Worm (Caenorhabditis elegans) whole organism, L4 larva: ENCODE results near the gene T20B12.4.

Experiments used
- F44E2.7 ChIP-seq: fragments of 200-800 bp; sonication (Bioruptor generic); IDR thresholded peaks from 2 replicates; pipeline ENCODE4 v2.1.2; 2022; ENCODE audit warnings: missing genetic modification characterization, missing compliant biosample characterization
- T26A8.4 ChIP-seq: fragments of 200-800 bp; sonication (Bioruptor generic); IDR thresholded peaks from 2 replicates; pipeline ENCODE4 v1.3.6; 2022; ENCODE audit warnings: missing genetic modification characterization, missing compliant biosample characterization
- Y5F2A.4 ChIP-seq: fragments of 200-800 bp; sonication (Bioruptor generic); optimal IDR thresholded peaks from 2 replicates; lab custom pipeline; 2018; ENCODE audit warnings: mild to moderate bottlenecking, missing genetic modification characterization, missing compliant biosample characterization
- ZK337.2 ChIP-seq: fragments of 200-800 bp; sonication (Bioruptor generic); IDR thresholded peaks from 2 replicates; pipeline ENCODE4 v1.3.6; 2022; ENCODE audit warnings: missing genetic modification reagents, missing genetic modification characterization, missing compliant biosample characterization
- aha-1 ChIP-seq: fragments of 150-350 bp; peaks from one replicate; lab custom pipeline; 2014; ENCODE audit warnings: missing biosample characterization, missing genetic modification characterization
- aly-2 ChIP-seq: sonication (generic microtip); optimal IDR thresholded peaks from 2 replicates; lab custom pipeline; 2018; ENCODE audit warnings: missing biosample characterization, missing genetic modification characterization
- arid-1 ChIP-seq: fragments of 200-800 bp; sonication (Bioruptor generic); conservative IDR thresholded peaks from 2 replicates; pipeline ENCODE4 v1.3.6; 2022; ENCODE audit warnings: missing genetic modification reagents, missing genetic modification characterization, missing compliant biosample characterization
- attf-4 ChIP-seq: sonication (generic microtip); optimal IDR thresholded peaks from 3 replicates; lab custom pipeline; 2017; ENCODE audit warnings: missing biosample characterization, missing genetic modification characterization
- ceh-20 ChIP-seq: fragments of 200-800 bp; sonication (Bioruptor generic); IDR thresholded peaks from 2 replicates; pipeline ENCODE4 v1.3.6; 2022; ENCODE audit warnings: missing genetic modification reagents, missing genetic modification characterization, missing compliant biosample characterization
- ceh-44 ChIP-seq: fragments of 200-800 bp; sonication (Bioruptor generic); IDR thresholded peaks from 2 replicates; pipeline ENCODE4 v1.3.6; 2022; ENCODE audit warnings: missing genetic modification reagents, missing genetic modification characterization, missing compliant biosample characterization
- ctbp-1 ChIP-seq: fragments of 200-800 bp; sonication (Bioruptor generic); IDR thresholded peaks from 2 replicates; pipeline ENCODE4 v1.3.6; 2022; ENCODE audit warnings: missing genetic modification reagents, missing genetic modification characterization, missing compliant biosample characterization
- daf-16 ChIP-seq, 3 experiments: sonication (generic microtip); optimal IDR thresholded peaks; 2 replicates each; lab custom pipeline; 2016 to 2017; ENCODE audit warnings: missing genetic modification characterization in 3 of 3, missing genetic modification reagents in 3 of 3, mild to moderate bottlenecking in 2 of 3, missing compliant biosample characterization in 2 of 3, missing biosample characterization in 1 of 3, moderate library complexity in 1 of 3
- dmd-8 ChIP-seq: fragments of 200-800 bp; sonication (Bioruptor generic); IDR thresholded peaks from 2 replicates; pipeline ENCODE4 v1.3.6; 2022; ENCODE audit warnings: missing genetic modification characterization, missing compliant biosample characterization
- dmd-9 ChIP-seq: fragments of 200-800 bp; sonication (Bioruptor generic); IDR thresholded peaks from 2 replicates; pipeline ENCODE4 v1.3.6; 2022; ENCODE audit warnings: missing genetic modification reagents, missing genetic modification characterization, missing compliant biosample characterization
- dpl-1 ChIP-seq: fragments of 150-350 bp; optimal IDR thresholded peaks from 2 replicates; lab custom pipeline; 2014; ENCODE audit warnings: missing biosample characterization, missing genetic modification reagents, missing genetic modification characterization
- duxl-1 ChIP-seq: sonication (generic microtip); optimal IDR thresholded peaks from 2 replicates; lab custom pipeline; 2016; ENCODE audit warnings: mild to moderate bottlenecking, missing genetic modification characterization, moderate library complexity, missing compliant biosample characterization; ENCODE audit not compliant: poor library complexity
- dve-1 ChIP-seq: sonication (generic microtip); optimal IDR thresholded peaks from 2 replicates; lab custom pipeline; 2017; ENCODE audit warnings: antibody characterized with exemption, mild to moderate bottlenecking, missing genetic modification characterization, missing compliant biosample characterization; ENCODE audit not compliant: insufficient read depth
- egl-27 ChIP-seq: sonication (generic microtip); optimal IDR thresholded peaks from 3 replicates; lab custom pipeline; 2017; ENCODE audit warnings: missing biosample characterization, missing genetic modification reagents, missing genetic modification characterization
- egl-43 ChIP-seq: fragments of 200-800 bp; sonication (Bioruptor generic); IDR thresholded peaks from 2 replicates; pipeline ENCODE4 v1.3.6; 2022; ENCODE audit warnings: missing genetic modification reagents, missing genetic modification characterization, missing compliant biosample characterization
- fkh-10 ChIP-seq: fragments of 150-350 bp; optimal IDR thresholded peaks from 2 replicates; lab custom pipeline; 2014; ENCODE audit warnings: missing biosample characterization, missing genetic modification reagents, missing genetic modification characterization
- hif-1 ChIP-seq, 2 experiments: sonication (generic microtip); optimal IDR thresholded peaks; 2 replicates each; lab custom pipeline; 2016 to 2017; ENCODE audit warnings: missing compliant biosample characterization in 2 of 2, missing genetic modification characterization in 2 of 2, missing genetic modification reagents in 2 of 2, missing genotype in 2 of 2, mild to moderate bottlenecking in 1 of 2
- hlh-11 ChIP-seq: fragments of 200-800 bp; sonication (Bioruptor generic); optimal IDR thresholded peaks from 2 replicates; lab custom pipeline; 2018; ENCODE audit warnings: mild to moderate bottlenecking, missing genetic modification characterization, missing compliant biosample characterization
- hlh-30 ChIP-seq: sonication (generic microtip); optimal IDR thresholded peaks from 2 replicates; lab custom pipeline; 2017; ENCODE audit warnings: antibody characterized with exemption, mild to moderate bottlenecking, missing genetic modification characterization, missing compliant biosample characterization; ENCODE audit not compliant: insufficient read depth
- hmg-1.1 ChIP-seq: fragments of 200-800 bp; sonication (Bioruptor generic); IDR thresholded peaks from 2 replicates; pipeline ENCODE4 v1.3.6; 2022; ENCODE audit warnings: missing genetic modification reagents, missing genetic modification characterization, missing compliant biosample characterization
- lin-15B ChIP-seq: fragments of 150-350 bp; sonication (generic microtip); optimal IDR thresholded peaks from 3 replicates; lab custom pipeline; 2014; ENCODE audit warnings: missing biosample characterization, missing genetic modification characterization
- lin-39 ChIP-seq: fragments of 150-350 bp; optimal IDR thresholded peaks from 2 replicates; lab custom pipeline; 2014; ENCODE audit warnings: missing biosample characterization, missing genetic modification reagents, missing genetic modification characterization
- lir-3 ChIP-seq: sonication (generic microtip); optimal IDR thresholded peaks from 2 replicates; lab custom pipeline; 2016; ENCODE audit warnings: mild to moderate bottlenecking, missing genetic modification characterization, missing compliant biosample characterization
- madf-9 ChIP-seq: fragments of 200-800 bp; sonication (Bioruptor generic); conservative IDR thresholded peaks from 2 replicates; pipeline ENCODE4 v1.3.6; 2022; ENCODE audit warnings: missing genetic modification reagents, missing genetic modification characterization, missing compliant biosample characterization
- mxl-2 ChIP-seq: fragments of 200-800 bp; sonication (Bioruptor generic); conservative IDR thresholded peaks from 2 replicates; pipeline ENCODE4 v1.3.6; 2022; ENCODE audit warnings: missing genetic modification reagents, missing genetic modification characterization, missing compliant biosample characterization
- nhr-102 ChIP-seq: sonication (generic microtip); optimal IDR thresholded peaks from 2 replicates; lab custom pipeline; 2016; ENCODE audit warnings: mild to moderate bottlenecking, missing genetic modification characterization, moderate library complexity, missing compliant biosample characterization
- nhr-28 ChIP-seq: fragments of 150-350 bp; optimal IDR thresholded peaks from 2 replicates; lab custom pipeline; 2014; ENCODE audit warnings: missing biosample characterization, missing genetic modification characterization
- nhr-42 ChIP-seq: fragments of 200-800 bp; sonication (Bioruptor generic); IDR thresholded peaks from 2 replicates; pipeline ENCODE4 v1.3.6; 2022; ENCODE audit warnings: missing genetic modification characterization, missing compliant biosample characterization
- nhr-48 ChIP-seq: sonication (generic microtip); optimal IDR thresholded peaks from 2 replicates; lab custom pipeline; 2016; ENCODE audit warnings: mild to moderate bottlenecking, missing genetic modification characterization, missing compliant biosample characterization
- nhr-76 ChIP-seq: fragments of 150-350 bp; optimal IDR thresholded peaks from 2 replicates; lab custom pipeline; 2014; ENCODE audit warnings: missing biosample characterization, missing genetic modification characterization
- nhr-77 ChIP-seq: fragments of 150-350 bp; optimal IDR thresholded peaks from 2 replicates; lab custom pipeline; 2014; ENCODE audit warnings: missing biosample characterization, missing genetic modification characterization
- pha-4 ChIP-seq, 2 experiments: fragments of 150-350 bp in 1 of 2; fragments of 200-800 bp in 1 of 2; sonication (Bioruptor generic) in 1 of 2; IDR thresholded peaks in 1 of 2; optimal IDR thresholded peaks in 1 of 2; 2 replicates each; pipeline versions ENCODE4 v1.3.6 to Lab custom; 2014 to 2022; ENCODE audit warnings: missing genetic modification characterization in 2 of 2, missing genetic modification reagents in 2 of 2, missing biosample characterization in 1 of 2, missing compliant biosample characterization in 1 of 2
- php-3 ChIP-seq: fragments of 200-800 bp; sonication (Bioruptor generic); IDR thresholded peaks from 2 replicates; pipeline ENCODE4 v1.3.6; 2022; ENCODE audit warnings: missing genetic modification reagents, missing genetic modification characterization, missing compliant biosample characterization
- rbr-2 ChIP-seq: sonication (generic microtip); optimal IDR thresholded peaks from 2 replicates; lab custom pipeline; 2016; ENCODE audit warnings: missing genotype, missing genetic modification characterization, missing compliant biosample characterization
- saeg-2 ChIP-seq: fragments of 200-800 bp; sonication (Bioruptor generic); IDR thresholded peaks from 2 replicates; pipeline ENCODE4 v1.3.6; 2022; ENCODE audit warnings: missing genetic modification reagents, missing genetic modification characterization, missing compliant biosample characterization
- skn-1 ChIP-seq: fragments of 150-350 bp; optimal IDR thresholded peaks from 2 replicates; lab custom pipeline; 2014; ENCODE audit warnings: missing biosample characterization, missing genetic modification characterization
- snpc-4 ChIP-seq: fragments of 150-350 bp; optimal IDR thresholded peaks from 2 replicates; lab custom pipeline; 2014; ENCODE audit warnings: missing biosample characterization, missing genetic modification characterization
- unc-130 ChIP-seq: sonication (generic microtip); optimal IDR thresholded peaks from 2 replicates; lab custom pipeline; 2016; ENCODE audit warnings: missing genetic modification reagents, missing genetic modification characterization, missing compliant biosample characterization
- unc-62 ChIP-seq, 3 experiments: fragments of 150-350 bp in 1 of 3; sonication (generic microtip); optimal IDR thresholded peaks in 2 of 3; peaks in 1 of 3; 1 replicate in 1 of 3; 2 replicates in 2 of 3; lab custom pipeline; 2014 to 2017; ENCODE audit warnings: missing biosample characterization in 3 of 3, missing genetic modification characterization in 3 of 3, missing genetic modification reagents in 3 of 3, missing genotype in 1 of 3
- ztf-11 ChIP-seq: fragments of 150-350 bp; optimal IDR thresholded peaks from 2 replicates; lab custom pipeline; 2014; ENCODE audit warnings: missing biosample characterization, missing genetic modification characterization
- ztf-7 ChIP-seq: fragments of 150-350 bp; optimal IDR thresholded peaks from 2 replicates; lab custom pipeline; 2014; ENCODE audit warnings: missing biosample characterization, missing genetic modification characterization

The T20B12.4 gene

ce11 chrIII:7387359-7387758 lies 19.8 kb downstream of the T20B12.4 start (continued):
- TF ChIP-seq egl-27 (tag; lab: Kevin White, UChicago) (no peak), duxl-1 (tag; lab: Kevin White, UChicago) (peak; percentile 13), nhr-42 (GFP tag; lab: Robert Waterston, UW) (no peak), hif-1 (tag; optimal IDR thresholded peaks at IDR 0.05; lab: Kevin White, UChicago) (peak in 1 of 2 experiments; percentile 36), nhr-76 (tag; lab: Kevin White, UChicago) (no peak), aha-1 (peak; percentile 94), hlh-30 (tag; lab: Kevin White, UChicago) (peak; percentile 85), hlh-11 (tag; lab: Kevin White, UChicago) (peak; percentile 66), unc-62 (GFP tag; optimal IDR thresholded peaks at IDR 0.05 in 1 of 2; lab: Kevin White, UChicago) (no peak), unc-62 (tag; optimal IDR thresholded peaks at IDR 0.05; lab: Kevin White, UChicago) (no peak), pha-4 (GFP tag; IDR thresholded peaks at IDR 0.05; lab: Robert Waterston, UW) (peak; percentile 61; the same call in 1 of the 2 replicates), pha-4 (tag; optimal IDR thresholded peaks at IDR 0.05; lab: Kevin White, UChicago) (no peak), ceh-20 (0 out of 2 replicates have a peak, but pooled peaks have one; percentile 31), madf-9 (0 out of 2 replicates have a peak, but pooled peaks have one; percentile 9), ceh-44 (GFP tag; lab: Robert Waterston, UW) (no peak), saeg-2 (GFP tag; lab: Robert Waterston, UW) (no peak), nhr-102 (tag; lab: Kevin White, UChicago) (peak; percentile 19), rbr-2 (peak; percentile 65), nhr-28 (tag; lab: Kevin White, UChicago) (peak; percentile 44), unc-130 (GFP tag; lab: Kevin White, UChicago) (no peak), attf-4 (tag; lab: Kevin White, UChicago) (no peak), nhr-77 (tag; lab: Kevin White, UChicago) (no peak), php-3 (GFP tag; lab: Robert Waterston, UW) (no peak), Y5F2A.4 (peak; percentile 14), dve-1 (tag; lab: Kevin White, UChicago) (peak; percentile 65), aly-2 (tag; lab: Kevin White, UChicago) (no peak), ZK337.2 (GFP tag; lab: Robert Waterston, UW) (no peak), hmg-1.1 (GFP tag; lab: Robert Waterston, UW) (peak; percentile 77), daf-16 (GFP tag; optimal IDR thresholded peaks at IDR 0.05; lab: Kevin White, UChicago) (peak in 1 of 2 experiments; percentile 18), daf-16 (tag; optimal IDR thresholded peaks at IDR 0.05; lab: Kevin White, UChicago) (no peak), fkh-10 (no peak), ctbp-1 (GFP tag; lab: Robert Waterston, UW) (peak; percentile 64; the same call in 1 of the 2 replicates), nhr-48 (tag; lab: Kevin White, UChicago) (peak; percentile 18), F44E2.7 (GFP tag; lab: Robert Waterston, UW) (no peak), egl-43 (GFP tag; lab: Robert Waterston, UW) (peak; percentile 79), T26A8.4 (GFP tag; lab: Robert Waterston, UW) (no peak), lir-3 (tag; lab: Kevin White, UChicago) (no peak), lin-15B (tag; lab: Kevin White, UChicago) (no peak), arid-1 (GFP tag; lab: Robert Waterston, UW) (no peak), ztf-7 (tag; lab: Kevin White, UChicago) (no peak), dmd-9 (GFP tag; lab: Robert Waterston, UW) (no peak)

DNA sequence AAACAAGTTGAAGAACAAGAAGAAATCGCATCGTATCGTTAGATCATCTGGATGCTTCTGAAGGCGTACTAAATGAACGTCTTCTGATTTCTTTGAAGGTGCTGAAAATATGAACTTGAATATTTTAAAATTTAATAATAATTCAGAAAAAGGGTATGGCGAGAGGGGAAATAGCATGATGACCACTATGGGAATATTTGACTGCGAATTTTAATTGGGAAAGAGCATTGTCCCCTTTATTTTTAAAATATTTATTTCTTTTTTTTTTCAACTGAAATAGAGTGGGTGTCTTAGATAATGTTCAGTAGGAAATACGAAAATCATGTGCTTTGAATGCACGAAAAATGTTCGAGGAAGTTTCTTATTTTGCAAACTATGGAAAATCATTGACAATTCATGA lies 27.8 kb downstream of the T20B12.4 start, which contains the start of gene lgc-50:
lgc-50 (minus strand) TSS at position 101 of the 400 bp plus-strand sequence.
- TF ChIP-seq ctbp-1 (GFP tag; lab: Robert Waterston, UW) (no peak), unc-62 (GFP tag; optimal IDR thresholded peaks at IDR 0.05 in 1 of 2; lab: Kevin White, UChicago) (no peak), unc-62 (tag; optimal IDR thresholded peaks at IDR 0.05; lab: Kevin White, UChicago) (no peak), pha-4 (GFP tag; IDR thresholded peaks at IDR 0.05; lab: Robert Waterston, UW) (no peak), pha-4 (tag; optimal IDR thresholded peaks at IDR 0.05; lab: Kevin White, UChicago) (no peak), skn-1 (tag; lab: Kevin White, UChicago) (no peak), ztf-11 (tag; lab: Kevin White, UChicago) (no peak), dpl-1 (GFP tag; lab: Kevin White, UChicago) (no peak), mxl-2 (GFP tag; lab: Robert Waterston, UW) (no peak), dmd-8 (GFP tag; lab: Robert Waterston, UW) (no peak), arid-1 (GFP tag; lab: Robert Waterston, UW) (no peak), dve-1 (tag; lab: Kevin White, UChicago) (no peak), madf-9 (no peak), snpc-4 (no peak), lin-39 (tag; lab: Kevin White, UChicago) (no peak), ceh-20 (no peak)
